Worm (Caenorhabditis elegans) whole organism, L4 larva: ENCODE measurements around the gene T16H12.9.

Experiments used
- F49E8.2 ChIP-seq: sonication (generic microtip); optimal IDR thresholded peaks from 2 replicates; lab custom pipeline; 2016; ENCODE audit warnings: missing compliant biosample characterization, mild to moderate bottlenecking, missing genetic modification characterization, borderline replicate concordance
- T26A8.4 ChIP-seq: fragments of 200-800 bp; sonication (Bioruptor generic); IDR thresholded peaks from 2 replicates; pipeline ENCODE4 v1.3.6; 2022; ENCODE audit warnings: missing genetic modification characterization, missing compliant biosample characterization
- Y5F2A.4 ChIP-seq: fragments of 200-800 bp; sonication (Bioruptor generic); optimal IDR thresholded peaks from 2 replicates; lab custom pipeline; 2018; ENCODE audit warnings: mild to moderate bottlenecking, missing genetic modification characterization, missing compliant biosample characterization
- ZK546.5 ChIP-seq, 2 experiments: sonication (generic microtip); optimal IDR thresholded peaks; 2 replicates each; lab custom pipeline; 2017; ENCODE audit warnings: missing biosample characterization in 2 of 2, missing genetic modification characterization in 2 of 2
- aha-1 ChIP-seq: fragments of 150-350 bp; peaks from one replicate; lab custom pipeline; 2014; ENCODE audit warnings: missing biosample characterization, missing genetic modification characterization
- ama-1 ChIP-seq: fragments of 150-350 bp; optimal IDR thresholded peaks from 2 replicates; lab custom pipeline; 2014; ENCODE audit warnings: inconsistent platforms, mixed read lengths
- ceh-20 ChIP-seq: fragments of 200-800 bp; sonication (Bioruptor generic); IDR thresholded peaks from 2 replicates; pipeline ENCODE4 v1.3.6; 2022; ENCODE audit warnings: missing genetic modification reagents, missing genetic modification characterization, missing compliant biosample characterization
- ceh-32 ChIP-seq: sonication (generic microtip); optimal IDR thresholded peaks from 2 replicates; lab custom pipeline; 2016; ENCODE audit warnings: mild to moderate bottlenecking, missing genetic modification characterization, missing compliant biosample characterization; ENCODE audit not compliant: poor library complexity
- ceh-82 ChIP-seq: sonication (generic microtip); optimal IDR thresholded peaks from 2 replicates; lab custom pipeline; 2017; ENCODE audit warnings: missing biosample characterization, missing genetic modification characterization
- ces-1 ChIP-seq: fragments of 150-350 bp; sonication (generic microtip); optimal IDR thresholded peaks from 4 replicates; lab custom pipeline; 2014; ENCODE audit warnings: missing biosample characterization, missing genetic modification reagents, missing genetic modification characterization
- ctbp-1 ChIP-seq: fragments of 200-800 bp; sonication (Bioruptor generic); IDR thresholded peaks from 2 replicates; pipeline ENCODE4 v1.3.6; 2022; ENCODE audit warnings: missing genetic modification reagents, missing genetic modification characterization, missing compliant biosample characterization
- dmd-6 ChIP-seq: fragments of 200-800 bp; sonication (Bioruptor generic); IDR thresholded peaks from 2 replicates; pipeline ENCODE4 v1.3.6; 2022; ENCODE audit warnings: missing genetic modification reagents, missing genetic modification characterization, missing compliant biosample characterization
- dve-1 ChIP-seq: sonication (generic microtip); optimal IDR thresholded peaks from 2 replicates; lab custom pipeline; 2017; ENCODE audit warnings: antibody characterized with exemption, mild to moderate bottlenecking, missing genetic modification characterization, missing compliant biosample characterization; ENCODE audit not compliant: insufficient read depth
- egl-43 ChIP-seq: fragments of 200-800 bp; sonication (Bioruptor generic); IDR thresholded peaks from 2 replicates; pipeline ENCODE4 v1.3.6; 2022; ENCODE audit warnings: missing genetic modification reagents, missing genetic modification characterization, missing compliant biosample characterization
- fkh-10 ChIP-seq: fragments of 150-350 bp; optimal IDR thresholded peaks from 2 replicates; lab custom pipeline; 2014; ENCODE audit warnings: missing biosample characterization, missing genetic modification reagents, missing genetic modification characterization
- hif-1 ChIP-seq, 2 experiments: sonication (generic microtip); optimal IDR thresholded peaks; 2 replicates each; lab custom pipeline; 2016 to 2017; ENCODE audit warnings: missing compliant biosample characterization in 2 of 2, missing genetic modification characterization in 2 of 2, missing genetic modification reagents in 2 of 2, missing genotype in 2 of 2, mild to moderate bottlenecking in 1 of 2
- hlh-11 ChIP-seq: fragments of 200-800 bp; sonication (Bioruptor generic); optimal IDR thresholded peaks from 2 replicates; lab custom pipeline; 2018; ENCODE audit warnings: mild to moderate bottlenecking, missing genetic modification characterization, missing compliant biosample characterization
- hlh-30 ChIP-seq: sonication (generic microtip); optimal IDR thresholded peaks from 2 replicates; lab custom pipeline; 2017; ENCODE audit warnings: antibody characterized with exemption, mild to moderate bottlenecking, missing genetic modification characterization, missing compliant biosample characterization; ENCODE audit not compliant: insufficient read depth
- hmg-1.1 ChIP-seq: fragments of 200-800 bp; sonication (Bioruptor generic); IDR thresholded peaks from 2 replicates; pipeline ENCODE4 v1.3.6; 2022; ENCODE audit warnings: missing genetic modification reagents, missing genetic modification characterization, missing compliant biosample characterization
- jun-1 ChIP-seq: fragments of 150-350 bp; optimal IDR thresholded peaks from 2 replicates; lab custom pipeline; 2014; ENCODE audit warnings: missing biosample characterization, missing genetic modification reagents, missing genetic modification characterization
- lin-39 ChIP-seq: fragments of 150-350 bp; optimal IDR thresholded peaks from 2 replicates; lab custom pipeline; 2014; ENCODE audit warnings: missing biosample characterization, missing genetic modification reagents, missing genetic modification characterization
- lsy-2 ChIP-seq, 2 experiments: fragments of 150-350 bp in 1 of 2; sonication (generic microtip) in 1 of 2; optimal IDR thresholded peaks; 2 replicates each; lab custom pipeline; 2014 to 2017; ENCODE audit warnings: missing biosample characterization in 2 of 2, missing genetic modification characterization in 2 of 2
- mdl-1 ChIP-seq, 2 experiments: fragments of 150-350 bp in 1 of 2; sonication (generic microtip) in 1 of 2; optimal IDR thresholded peaks; 2 replicates each; lab custom pipeline; 2014 to 2017; ENCODE audit warnings: missing biosample characterization in 2 of 2, missing genetic modification characterization in 2 of 2
- mdt-29 ChIP-seq: fragments of 200-800 bp; sonication (Bioruptor generic); IDR thresholded peaks from 2 replicates; pipeline ENCODE4 v1.3.6; 2022; ENCODE audit warnings: missing genetic modification reagents, missing genetic modification characterization, missing compliant biosample characterization
- mep-1 ChIP-seq: fragments of 150-350 bp; sonication (generic microtip); optimal IDR thresholded peaks from 3 replicates; lab custom pipeline; 2014; ENCODE audit warnings: missing biosample characterization, missing genetic modification characterization
- mxl-2 ChIP-seq: fragments of 200-800 bp; sonication (Bioruptor generic); conservative IDR thresholded peaks from 2 replicates; pipeline ENCODE4 v1.3.6; 2022; ENCODE audit warnings: missing genetic modification reagents, missing genetic modification characterization, missing compliant biosample characterization
- mxl-3 ChIP-seq: fragments of 200-800 bp; sonication (Bioruptor generic); optimal IDR thresholded peaks from 2 replicates; lab custom pipeline; 2018; ENCODE audit warnings: mild to moderate bottlenecking, missing genetic modification characterization, missing compliant biosample characterization
- nhr-6 ChIP-seq: fragments of 150-350 bp; optimal IDR thresholded peaks from 2 replicates; lab custom pipeline; 2014; ENCODE audit warnings: missing biosample characterization, missing genetic modification characterization
- pqm-1 ChIP-seq: sonication (generic microtip); optimal IDR thresholded peaks from 2 replicates; lab custom pipeline; 2017; ENCODE audit warnings: missing biosample characterization, missing genetic modification characterization
- rbr-2 ChIP-seq: sonication (generic microtip); optimal IDR thresholded peaks from 2 replicates; lab custom pipeline; 2016; ENCODE audit warnings: missing genotype, missing genetic modification characterization, missing compliant biosample characterization
- set-16 ChIP-seq: fragments of 200-800 bp; sonication (Bioruptor generic); IDR thresholded peaks from 2 replicates; pipeline ENCODE4 v1.3.6; 2022; ENCODE audit warnings: missing genetic modification reagents, missing genetic modification characterization, missing compliant biosample characterization
- skn-1 ChIP-seq: fragments of 150-350 bp; optimal IDR thresholded peaks from 2 replicates; lab custom pipeline; 2014; ENCODE audit warnings: missing biosample characterization, missing genetic modification characterization
- snpc-1.2 ChIP-seq: fragments of 200-800 bp; sonication (Bioruptor generic); IDR thresholded peaks from 2 replicates; pipeline ENCODE4 v1.3.6; 2022; ENCODE audit warnings: missing genetic modification reagents, missing genetic modification characterization, missing compliant biosample characterization
- snpc-4 ChIP-seq: fragments of 150-350 bp; optimal IDR thresholded peaks from 2 replicates; lab custom pipeline; 2014; ENCODE audit warnings: missing biosample characterization, missing genetic modification characterization
- spr-1 ChIP-seq: sonication (generic microtip); optimal IDR thresholded peaks from 2 replicates; lab custom pipeline; 2016; ENCODE audit warnings: mild to moderate bottlenecking, missing genetic modification characterization, missing compliant biosample characterization
- tra-1 ChIP-seq: fragments of 200-800 bp; sonication (Bioruptor generic); IDR thresholded peaks from 2 replicates; pipeline ENCODE4 v1.3.6; 2022; ENCODE audit warnings: missing genetic modification reagents, missing genetic modification characterization, missing compliant biosample characterization
- unc-130 ChIP-seq: sonication (generic microtip); optimal IDR thresholded peaks from 2 replicates; lab custom pipeline; 2016; ENCODE audit warnings: missing genetic modification reagents, missing genetic modification characterization, missing compliant biosample characterization
- unc-62 ChIP-seq, 3 experiments: fragments of 150-350 bp in 1 of 3; sonication (generic microtip); optimal IDR thresholded peaks in 2 of 3; peaks in 1 of 3; 1 replicate in 1 of 3; 2 replicates in 2 of 3; lab custom pipeline; 2014 to 2017; ENCODE audit warnings: missing biosample characterization in 3 of 3, missing genetic modification characterization in 3 of 3, missing genetic modification reagents in 3 of 3, missing genotype in 1 of 3
- zfp-3 ChIP-seq: fragments of 200-800 bp; sonication (Bioruptor generic); conservative IDR thresholded peaks from 2 replicates; pipeline ENCODE4 v1.3.6; 2022; ENCODE audit warnings: missing genetic modification reagents, missing genetic modification characterization, missing compliant biosample characterization
- zip-2 ChIP-seq: fragments of 150-350 bp; optimal IDR thresholded peaks from 2 replicates; lab custom pipeline; 2014; ENCODE audit warnings: missing biosample characterization, missing genetic modification characterization
- ztf-11 ChIP-seq: fragments of 150-350 bp; optimal IDR thresholded peaks from 2 replicates; lab custom pipeline; 2014; ENCODE audit warnings: missing biosample characterization, missing genetic modification characterization

T16H12.9 gene

DNA sequence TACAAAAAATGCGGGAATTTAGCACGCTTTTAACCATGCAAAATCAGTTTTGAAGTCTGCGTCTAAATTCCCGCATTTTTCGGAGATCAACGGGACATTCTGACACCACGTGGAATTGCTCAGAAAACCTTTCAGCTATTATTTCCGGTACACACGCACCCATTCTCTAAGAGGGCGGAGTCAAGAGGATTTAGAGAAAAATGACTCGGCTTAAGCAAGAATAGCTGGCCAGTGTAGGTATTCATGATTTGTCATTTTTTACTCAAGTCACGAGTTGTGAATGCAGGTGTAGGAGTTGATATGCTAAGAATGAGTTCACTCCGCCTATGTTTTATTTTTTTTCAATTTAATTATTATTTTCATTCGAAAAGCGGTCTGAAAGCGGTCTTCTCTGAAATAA is 41.6 kb downstream of the T16H12.9 start (continued):
- TF ChIP-seq ztf-11 (no peak), set-16 (GFP tag; lab: Robert Waterston, UW) (no peak), ceh-82 (tag; lab: Kevin White, UChicago) (no peak)

DNA sequence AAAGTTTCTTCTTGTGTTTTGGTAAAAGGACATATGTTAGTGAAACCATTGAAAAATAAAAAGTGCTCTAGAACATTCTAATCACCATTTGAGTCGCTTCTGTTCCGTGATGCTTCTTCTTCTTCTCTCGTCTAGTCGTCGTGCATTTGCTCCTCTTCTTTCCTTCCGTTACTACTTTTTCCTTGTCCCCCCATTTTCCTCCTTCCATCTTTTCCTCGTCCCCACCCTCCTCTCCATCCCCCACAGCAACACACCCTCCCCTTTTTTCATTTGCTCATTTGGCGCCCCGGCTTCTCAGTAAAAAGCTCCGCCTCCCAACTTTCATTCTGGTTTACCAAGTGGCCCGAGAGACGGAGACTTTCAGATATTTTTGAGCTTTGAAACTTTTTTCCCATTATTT is 42.6 kb downstream of the T16H12.9 start:
- TF ChIP-seq ZK546.5 (tag; optimal IDR thresholded peaks at IDR 0.05; lab: Kevin White, UChicago) (no peak), fkh-10 (GFP tag; lab: Kevin White, UChicago) (peak; percentile 52), hlh-30 (tag; lab: Kevin White, UChicago) (peak; percentile 22), hif-1 (tag; optimal IDR thresholded peaks at IDR 0.05; lab: Kevin White, UChicago) (peak in 1 of 2 experiments; percentile 7), aha-1 (peak; percentile 11), lin-39 (tag; lab: Kevin White, UChicago) (no peak), unc-62 (GFP tag; optimal IDR thresholded peaks at IDR 0.05 in 1 of 2; lab: Kevin White, UChicago) (no peak), unc-62 (tag; optimal IDR thresholded peaks at IDR 0.05; lab: Kevin White, UChicago) (no peak), spr-1 (tag; lab: Kevin White, UChicago) (no peak), T26A8.4 (no peak), lsy-2 (tag; optimal IDR thresholded peaks at IDR 0.05; lab: Kevin White, UChicago) (peak; percentile 8 to 64), hmg-1.1 (GFP tag; lab: Robert Waterston, UW) (peak; percentile 50; the same call in 1 of the 2 replicates), ama-1 (lab: Kevin White, UChicago) (peak; percentile 30), hlh-11 (peak; percentile 32), skn-1 (tag; lab: Kevin White, UChicago) (no peak), mep-1 (tag; lab: Kevin White, UChicago) (peak; percentile 42), egl-43 (GFP tag; lab: Robert Waterston, UW) (peak; percentile 57; the same call in 1 of the 2 replicates), ctbp-1 (peak; percentile 86), set-16 (GFP tag; lab: Robert Waterston, UW) (peak; percentile 55), mdl-1 (tag; optimal IDR thresholded peaks at IDR 0.05; lab: Kevin White, UChicago) (peak in 1 of 2 experiments; percentile 7)

DNA sequence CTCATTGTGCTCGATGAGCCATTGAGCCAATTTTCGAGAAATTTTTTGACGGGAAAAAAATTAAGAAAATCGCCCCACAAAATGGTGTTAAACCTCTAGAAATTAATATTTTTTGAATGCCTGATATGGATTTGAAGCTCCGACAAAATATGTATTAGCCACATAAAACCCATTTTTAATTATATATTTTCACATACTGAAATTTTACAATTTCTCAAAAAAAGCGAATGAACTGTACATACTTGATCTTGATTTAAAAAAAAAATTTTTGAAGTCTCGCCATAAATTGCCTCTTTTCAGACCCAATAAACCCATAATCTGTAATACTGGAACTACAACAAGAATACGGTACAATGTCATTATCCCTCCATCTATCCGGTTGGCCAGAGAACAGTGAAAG is 43.4 kb downstream of the T16H12.9 start, which contains the start of gene nac-3:
Gene nac-3 (plus strand): TSS at position 301 of the 400 bp plus-strand sequence.
- TF ChIP-seq mxl-2 (GFP tag; lab: Robert Waterston, UW), result no peak
- 0 out of 2 replicates have a peak, but pooled peaks have one; percentile 20 for TF ChIP-seq zfp-3
- no peak for TF ChIP-seq dmd-6 (GFP tag; lab: Robert Waterston, UW)
- no peak for TF ChIP-seq ceh-32 (tag; lab: Kevin White, UChicago)
- no peak for TF ChIP-seq F49E8.2 (tag; lab: Kevin White, UChicago)
- no peak for TF ChIP-seq mdt-29 (GFP tag; lab: Robert Waterston, UW)
- TF ChIP-seq unc-130, result no peak
- TF ChIP-seq, all 104 proteins: peak for 1

DNA sequence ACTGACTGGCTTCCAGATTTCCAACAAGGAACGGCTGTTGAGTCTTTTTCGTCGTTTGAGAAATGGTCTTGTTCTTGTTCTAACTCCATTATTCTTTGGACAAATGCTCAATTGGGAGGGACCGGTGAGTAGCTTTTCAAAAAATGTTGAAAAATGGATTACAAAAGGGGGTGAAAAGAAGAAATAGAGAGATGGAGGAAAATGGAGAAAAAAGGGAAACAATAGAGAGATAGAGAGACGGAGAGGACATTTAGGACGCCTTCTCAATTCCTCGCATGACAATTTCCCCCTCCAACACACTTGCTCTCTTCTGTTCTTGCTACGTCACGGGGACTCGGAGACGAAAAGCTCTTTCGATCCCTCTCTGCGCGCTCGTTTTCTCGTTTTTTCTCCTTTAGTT is 43.9 kb downstream of the T16H12.9 start:
- TF ChIP-seq hlh-30 (tag; lab: Kevin White, UChicago) (peak; percentile 83), dve-1 (tag; lab: Kevin White, UChicago) (no peak), unc-62 (GFP tag; optimal IDR thresholded peaks at IDR 0.05 in 1 of 2; lab: Kevin White, UChicago) (peak in 1 of 2 experiments; percentile 96), unc-62 (tag; optimal IDR thresholded peaks at IDR 0.05; lab: Kevin White, UChicago) (no peak), aha-1 (peak; percentile 61), lsy-2 (tag; optimal IDR thresholded peaks at IDR 0.05; lab: Kevin White, UChicago) (peak; percentile 24 to 73), rbr-2 (tag; lab: Kevin White, UChicago) (peak; percentile 64), ceh-20 (GFP tag; lab: Robert Waterston, UW) (no peak), Y5F2A.4 (no peak), pqm-1 (tag; lab: Kevin White, UChicago) (no peak), zip-2 (tag; lab: Kevin White, UChicago) (no peak), nhr-6 (tag; lab: Kevin White, UChicago) (no peak), ceh-82 (tag; lab: Kevin White, UChicago) (no peak), zfp-3 (no peak), hmg-1.1 (GFP tag; lab: Robert Waterston, UW) (peak; percentile 38; the same call in 1 of the 2 replicates), F49E8.2 (tag; lab: Kevin White, UChicago) (no peak), fkh-10 (GFP tag; lab: Kevin White, UChicago) (peak; percentile 56), ctbp-1 (peak; percentile 74), mxl-3 (GFP tag; lab: Kevin White, UChicago) (no peak), ces-1 (peak; percentile 24), ceh-32 (tag; lab: Kevin White, UChicago) (no peak), jun-1 (tag; lab: Kevin White, UChicago) (no peak), tra-1 (GFP tag; lab: Robert Waterston, UW) (0 out of 2 replicates have a peak, but pooled peaks have one; percentile 28), hlh-11 (peak; percentile 15), lin-39 (tag; lab: Kevin White, UChicago) (no peak), snpc-4 (no peak), mdt-29 (GFP tag; lab: Robert Waterston, UW) (0 out of 2 replicates have a peak, but pooled peaks have one; percentile 46), snpc-1.2 (GFP tag; lab: Robert Waterston, UW) (no peak), mdl-1 (tag; optimal IDR thresholded peaks at IDR 0.05; lab: Kevin White, UChicago) (peak in 1 of 2 experiments; percentile 46)
